Fruit fly (Drosophila melanogaster) whole organism, embryonic: ENCODE measurements around the gene CG13071.

Source experiments
- CG15696 ChIP-seq: fragments of 200-800 bp; sonication (Bioruptor generic); optimal IDR thresholded peaks from 2 replicates; lab custom pipeline; 2019; ENCODE audit warnings: missing biosample characterization, mild to moderate bottlenecking, missing genetic modification characterization, moderate library complexity
- CG1792 ChIP-seq: fragments of 200-800 bp; sonication (Bioruptor generic); optimal IDR thresholded peaks from 2 replicates; lab custom pipeline; 2016; ENCODE audit warnings: missing biosample characterization, missing genetic modification characterization
- Hr78 ChIP-seq, 2 experiments: fragments of 200-800 bp in 1 of 2; fragments of >200 bp in 1 of 2; sonication (Bioruptor generic) in 1 of 2; optimal IDR thresholded peaks; 2 replicates each; lab custom pipeline; 2017 to 2019; ENCODE audit warnings: missing biosample characterization in 2 of 2, missing genetic modification characterization in 2 of 2, mild to moderate bottlenecking in 1 of 2, moderate library complexity in 1 of 2
- NC2β ChIP-seq: fragments of 200-800 bp; sonication (Bioruptor generic); optimal IDR thresholded peaks from 2 replicates; lab custom pipeline; 2016; ENCODE audit warnings: missing biosample characterization, missing genetic modification characterization
- h ChIP-seq: fragments of >200 bp; optimal IDR thresholded peaks from 2 replicates; lab custom pipeline; 2017
- org-1 ChIP-seq: fragments of 200-800 bp; sonication (Bioruptor generic); optimal IDR thresholded peaks from 2 replicates; lab custom pipeline; 2017; ENCODE audit warnings: missing biosample characterization, missing genetic modification characterization
- sim ChIP-seq: fragments of 200-800 bp; sonication (Bioruptor generic); IDR thresholded peaks from 2 replicates; pipeline ENCODE4 v1.3.6; 2022; ENCODE audit warnings: missing biosample characterization, missing genetic modification characterization

dm6 chr3L:16308380-16308779, 45.8 kb downstream of the CG13071 start, which contains the start of gene CG13042:
- TF ChIP-seq org-1 (GFP tag; lab: Kevin White, UChicago) (no peak), NC2β (GFP tag; lab: Kevin White, UChicago) (no peak), CG15696 (tag; lab: Kevin White, UChicago) (no peak), Hr78 (GFP tag; optimal IDR thresholded peaks at IDR 0.05; lab: Kevin White, UChicago) (no peak), h (lab: Kevin White, UChicago) (no peak), CG1792 (GFP tag; lab: Kevin White, UChicago) (no peak), sim (GFP tag; lab: Robert Waterston, UW) (no peak)
